Worm (Caenorhabditis elegans) whole organism, L2 larva: ENCODE measurements around the gene flp-34.

Experiments
- R02D3.7 ChIP-seq: fragments of 150-350 bp; optimal IDR thresholded peaks from 2 replicates; lab custom pipeline; 2014; ENCODE audit warnings: missing biosample characterization, missing genetic modification characterization
- alr-1 ChIP-seq: fragments of 150-350 bp; optimal IDR thresholded peaks from 2 replicates; lab custom pipeline; 2014; ENCODE audit warnings: missing biosample characterization, missing genetic modification characterization
- ama-1 ChIP-seq: fragments of 150-350 bp; optimal IDR thresholded peaks from 2 replicates; lab custom pipeline; 2018; ENCODE audit warnings: inconsistent platforms
- egl-27 ChIP-seq: sonication (generic microtip); optimal IDR thresholded peaks from 3 replicates; lab custom pipeline; 2017; ENCODE audit warnings: missing biosample characterization, missing genetic modification reagents, missing genetic modification characterization
- lin-11 ChIP-seq: fragments of 150-350 bp; sonication (generic microtip); optimal IDR thresholded peaks from 2 replicates; lab custom pipeline; 2014; ENCODE audit warnings: missing biosample characterization, missing genetic modification characterization, inconsistent platforms, mixed read lengths
- unc-39 ChIP-seq: fragments of 150-350 bp; optimal IDR thresholded peaks from 2 replicates; lab custom pipeline; 2014; ENCODE audit warnings: missing biosample characterization, missing genetic modification characterization
- ztf-11 ChIP-seq: sonication (generic microtip); optimal IDR thresholded peaks from 2 replicates; lab custom pipeline; 2017; ENCODE audit warnings: missing biosample characterization, missing genetic modification characterization

DNA sequence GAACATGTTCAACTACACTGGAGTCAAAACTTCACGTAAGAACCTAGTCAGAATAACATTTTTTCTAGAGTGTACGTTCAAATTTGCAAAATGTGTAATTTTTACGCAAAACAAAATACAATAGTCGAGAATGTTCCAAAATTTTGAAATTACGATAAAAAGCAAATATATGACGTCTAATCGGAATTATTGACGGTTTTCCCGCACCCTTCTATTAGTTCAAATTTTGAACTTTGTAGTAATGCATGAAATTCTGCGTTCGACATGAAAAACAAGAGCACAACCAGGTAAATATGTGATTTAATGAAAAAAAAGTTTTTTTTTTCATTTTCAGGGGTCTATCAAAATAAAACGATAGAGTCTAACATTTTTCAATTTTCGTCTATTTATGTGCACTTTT lies 4.9 kb upstream of the flp-34 start:
- TF ChIP-seq alr-1 (tag; lab: Kevin White, UChicago) (no peak), unc-39 (no peak), ama-1 (lab: Kevin White, UChicago) (no peak), egl-27 (tag; lab: Kevin White, UChicago) (no peak), R02D3.7 (tag; lab: Kevin White, UChicago) (no peak), ztf-11 (tag; lab: Kevin White, UChicago) (no peak), lin-11 (tag; lab: Kevin White, UChicago) (no peak)
